Fruit fly (Drosophila melanogaster) whole organism, adult: ENCODE data around the gene Pdzd8.
A peak's percentile ranks its signal among the peaks of the same experiment; 100 is the strongest.

Source experiments
- CG11617 ChIP-seq: fragments of 200-800 bp; sonication (Bioruptor generic); optimal IDR thresholded peaks from 2 replicates; lab custom pipeline; 2017; ENCODE audit warnings: mild to moderate bottlenecking, missing biosample characterization, missing genetic modification reagents, missing genetic modification characterization
- CG12768 ChIP-seq: fragments of 200-800 bp; sonication (Bioruptor generic); optimal IDR thresholded peaks from 2 replicates; lab custom pipeline; 2017; ENCODE audit warnings: missing biosample characterization, missing genetic modification characterization, mild to moderate bottlenecking, moderate library complexity, missing genetic modification reagents
- CG14711 ChIP-seq: fragments of 200-800 bp; sonication (Bioruptor generic); optimal IDR thresholded peaks from 2 replicates; lab custom pipeline; 2018; ENCODE audit warnings: missing biosample characterization, mild to moderate bottlenecking, missing genetic modification characterization, moderate library complexity
- CG1620 ChIP-seq: fragments of 200-800 bp; sonication (Bioruptor generic); optimal IDR thresholded peaks from 2 replicates; lab custom pipeline; 2016; ENCODE audit warnings: missing biosample characterization, missing genetic modification characterization
- CG33017 ChIP-seq: fragments of 200-800 bp; sonication (Bioruptor generic); optimal IDR thresholded peaks from 2 replicates; lab custom pipeline; 2018; ENCODE audit warnings: missing biosample characterization, mild to moderate bottlenecking, missing genetic modification characterization, moderate library complexity
- CG5204 ChIP-seq: fragments of 200-800 bp; sonication (Bioruptor generic); optimal IDR thresholded peaks from 2 replicates; lab custom pipeline; 2016; ENCODE audit warnings: missing biosample characterization, missing genetic modification characterization
- CG7045 ChIP-seq: fragments of 200-800 bp; sonication (Bioruptor generic); optimal IDR thresholded peaks from 2 replicates; lab custom pipeline; 2017; ENCODE audit warnings: missing biosample characterization, mild to moderate bottlenecking, missing genetic modification characterization
- CG7101 ChIP-seq: fragments of 200-800 bp; sonication (Bioruptor generic); optimal IDR thresholded peaks from 2 replicates; lab custom pipeline; 2018; ENCODE audit warnings: missing biosample characterization, mild to moderate bottlenecking, missing genetic modification characterization, moderate library complexity
- Clk ChIP-seq: fragments of 200-800 bp; sonication (Bioruptor generic); optimal IDR thresholded peaks from 2 replicates; lab custom pipeline; 2017; ENCODE audit warnings: missing biosample characterization, missing genetic modification characterization
- Crg-1 ChIP-seq: fragments of 200-800 bp; sonication (Bioruptor generic); optimal IDR thresholded peaks from 2 replicates; lab custom pipeline; 2016; ENCODE audit warnings: missing biosample characterization, missing genetic modification characterization
- Hr96 ChIP-seq: fragments of 200-800 bp; sonication (Bioruptor generic); optimal IDR thresholded peaks from 2 replicates; lab custom pipeline; 2016; ENCODE audit warnings: missing biosample characterization, missing genetic modification characterization
- Mnt ChIP-seq: fragments of 200-800 bp; sonication (Bioruptor generic); optimal IDR thresholded peaks from 2 replicates; lab custom pipeline; 2016; ENCODE audit warnings: missing biosample characterization, mild to moderate bottlenecking, missing genetic modification characterization
- bab1 ChIP-seq: fragments of 200-800 bp; sonication (Bioruptor generic); optimal IDR thresholded peaks from 3 replicates; lab custom pipeline; 2019; ENCODE audit warnings: missing biosample characterization, mild to moderate bottlenecking, missing genetic modification characterization, moderate library complexity
- cic ChIP-seq: fragments of 200-800 bp; sonication (Bioruptor generic); optimal IDR thresholded peaks from 2 replicates; lab custom pipeline; 2017; ENCODE audit warnings: missing biosample characterization, mild to moderate bottlenecking, missing genetic modification characterization, moderate library complexity
- cnc ChIP-seq, 2 experiments: fragments of >200 bp; optimal IDR thresholded peaks; 2 replicates each; lab custom pipeline; 2017
- kay ChIP-seq: fragments of 200-800 bp; sonication (Bioruptor generic); peaks from one replicate; lab custom pipeline; 2016; ENCODE audit warnings: missing biosample characterization, missing genetic modification characterization, borderline replicate concordance
- ovo ChIP-seq: fragments of 200-800 bp; sonication (Bioruptor generic); optimal IDR thresholded peaks from 2 replicates; lab custom pipeline; 2016; ENCODE audit warnings: missing biosample characterization, missing genetic modification characterization
- pad ChIP-seq: fragments of 200-800 bp; sonication (Bioruptor generic); optimal IDR thresholded peaks from 3 replicates; lab custom pipeline; 2017; ENCODE audit warnings: missing biosample characterization, missing genetic modification characterization, mild to moderate bottlenecking, moderate library complexity, missing genetic modification reagents
- tj ChIP-seq: fragments of 200-800 bp; sonication (Bioruptor generic); optimal IDR thresholded peaks from 3 replicates; lab custom pipeline; 2017; ENCODE audit warnings: missing biosample characterization, mild to moderate bottlenecking, missing genetic modification characterization, moderate library complexity
- toe ChIP-seq: fragments of 200-800 bp; sonication (Bioruptor generic); optimal IDR thresholded peaks from 2 replicates; lab custom pipeline; 2016; ENCODE audit warnings: missing biosample characterization, missing genetic modification characterization

The Pdzd8 gene

dm6 chrX:11917056-11917633, 13.5 kb downstream of the Pdzd8 start, which contains the start of gene pot:
TSS of gene pot (minus strand) at chrX:11917260.
- TF ChIP-seq CG1620: no peak
- peak; percentile 58 for TF ChIP-seq tj (GFP tag; lab: Kevin White, UChicago)
- no peak for TF ChIP-seq CG11617
- TF ChIP-seq CG14711 (tag; lab: Kevin White, UChicago): no peak

- TF ChIP-seq ovo (GFP tag; lab: Kevin White, UChicago) (no peak), CG1620 (no peak), cnc (optimal IDR thresholded peaks at IDR 0.05; lab: Kevin White, UChicago) (no peak), tj (GFP tag; lab: Kevin White, UChicago) (peak; percentile 45), toe (GFP tag; lab: Kevin White, UChicago) (no peak), CG33017 (tag; lab: Kevin White, UChicago) (peak; percentile 11), CG14711 (tag; lab: Kevin White, UChicago) (peak; percentile 42), Clk (GFP tag; lab: Kevin White, UChicago) (no peak), Hr96 (GFP tag; lab: Kevin White, UChicago) (no peak), cic (GFP tag; lab: Kevin White, UChicago) (no peak), CG7045 (GFP tag; lab: Kevin White, UChicago) (no peak), bab1 (peak; percentile 35), Crg-1 (GFP tag; lab: Kevin White, UChicago) (no peak), CG5204 (GFP tag; lab: Kevin White, UChicago) (no peak), CG12768 (GFP tag; lab: Kevin White, UChicago) (no peak), CG7101 (tag; lab: Kevin White, UChicago) (peak; percentile 59), CG11617 (peak; percentile 23), pad (GFP tag; lab: Kevin White, UChicago) (peak; percentile 33), Mnt (GFP tag; lab: Kevin White, UChicago) (no peak), kay (GFP tag; lab: Kevin White, UChicago) (no peak)
These were observed 15.5 kb downstream of the Pdzd8 start for dm6 chrX:11915154-11915593.

dm6 chrX:11913581-11913980, 17.1 kb downstream of the Pdzd8 start:
- TF ChIP-seq CG11617 (no peak), Crg-1 (GFP tag; lab: Kevin White, UChicago) (no peak), ovo (GFP tag; lab: Kevin White, UChicago) (no peak), tj (GFP tag; lab: Kevin White, UChicago) (no peak), cic (GFP tag; lab: Kevin White, UChicago) (no peak), CG5204 (GFP tag; lab: Kevin White, UChicago) (no peak), CG7101 (tag; lab: Kevin White, UChicago) (no peak), Mnt (GFP tag; lab: Kevin White, UChicago) (no peak), CG33017 (tag; lab: Kevin White, UChicago) (no peak), pad (GFP tag; lab: Kevin White, UChicago) (no peak), toe (GFP tag; lab: Kevin White, UChicago) (no peak), bab1 (no peak), CG7045 (GFP tag; lab: Kevin White, UChicago) (no peak), CG14711 (tag; lab: Kevin White, UChicago) (no peak)

dm6 chrX:11906818-11907281, 23.8 kb downstream of the Pdzd8 start, which contains the start of gene CG43156:
TSS of gene CG43156 (minus strand) at chrX:11906868.
- TF ChIP-seq tj (GFP tag; lab: Kevin White, UChicago) (peak; percentile 99), cic (GFP tag; lab: Kevin White, UChicago) (no peak)

dm6 chrX:11905144-11905543, 25.5 kb downstream of the Pdzd8 start, which contains the start of gene Upf1:
TSS of gene Upf1 (minus strand) at chrX:11905371.
- TF ChIP-seq cnc (optimal IDR thresholded peaks at IDR 0.05; lab: Kevin White, UChicago) (no peak), CG1620 (peak; percentile 32), kay (GFP tag; lab: Kevin White, UChicago) (no peak), pad (GFP tag; lab: Kevin White, UChicago) (no peak), Crg-1 (GFP tag; lab: Kevin White, UChicago) (no peak), bab1 (peak; percentile 23), tj (GFP tag; lab: Kevin White, UChicago) (peak; percentile 56), ovo (GFP tag; lab: Kevin White, UChicago) (no peak), CG33017 (tag; lab: Kevin White, UChicago) (no peak), Mnt (GFP tag; lab: Kevin White, UChicago) (peak; percentile 35), CG7101 (tag; lab: Kevin White, UChicago) (peak; percentile 12), CG5204 (GFP tag; lab: Kevin White, UChicago) (no peak), toe (GFP tag; lab: Kevin White, UChicago) (no peak), cic (GFP tag; lab: Kevin White, UChicago) (no peak), CG11617 (no peak)

- TF ChIP-seq Clk (GFP tag; lab: Kevin White, UChicago): no peak
- TF ChIP-seq CG12768 (GFP tag; lab: Kevin White, UChicago): no peak
- no peak for TF ChIP-seq CG5204 (GFP tag; lab: Kevin White, UChicago)
- no peak for TF ChIP-seq ovo (GFP tag; lab: Kevin White, UChicago)
- no peak for TF ChIP-seq CG7101 (tag; lab: Kevin White, UChicago)
- TF ChIP-seq Crg-1 (GFP tag; lab: Kevin White, UChicago): no peak
- no peak for TF ChIP-seq CG14711 (tag; lab: Kevin White, UChicago)
- no peak for TF ChIP-seq bab1
- TF ChIP-seq Mnt (GFP tag; lab: Kevin White, UChicago): no peak
- TF ChIP-seq tj (GFP tag; lab: Kevin White, UChicago): no peak
- no peak for TF ChIP-seq CG33017 (tag; lab: Kevin White, UChicago)
- no peak for TF ChIP-seq cic (GFP tag; lab: Kevin White, UChicago)
- no peak for TF ChIP-seq toe (GFP tag; lab: Kevin White, UChicago)
- TF ChIP-seq Hr96 (GFP tag; lab: Kevin White, UChicago): no peak
- no peak for TF ChIP-seq CG1620
- TF ChIP-seq CG11617: no peak
- TF ChIP-seq cnc (optimal IDR thresholded peaks at IDR 0.05; lab: Kevin White, UChicago): no peak
- TF ChIP-seq kay (GFP tag; lab: Kevin White, UChicago): no peak
- no peak for TF ChIP-seq pad (GFP tag; lab: Kevin White, UChicago)
These were observed 35.5 kb downstream of the Pdzd8 start for dm6 chrX:11895141-11895540.
